Worm (Caenorhabditis elegans): Measurements from ENCODE around the gene ztf-9.
A peak's percentile ranks its signal among the peaks of the same experiment; 100 is the strongest.

ztf-9 gene

DNA sequence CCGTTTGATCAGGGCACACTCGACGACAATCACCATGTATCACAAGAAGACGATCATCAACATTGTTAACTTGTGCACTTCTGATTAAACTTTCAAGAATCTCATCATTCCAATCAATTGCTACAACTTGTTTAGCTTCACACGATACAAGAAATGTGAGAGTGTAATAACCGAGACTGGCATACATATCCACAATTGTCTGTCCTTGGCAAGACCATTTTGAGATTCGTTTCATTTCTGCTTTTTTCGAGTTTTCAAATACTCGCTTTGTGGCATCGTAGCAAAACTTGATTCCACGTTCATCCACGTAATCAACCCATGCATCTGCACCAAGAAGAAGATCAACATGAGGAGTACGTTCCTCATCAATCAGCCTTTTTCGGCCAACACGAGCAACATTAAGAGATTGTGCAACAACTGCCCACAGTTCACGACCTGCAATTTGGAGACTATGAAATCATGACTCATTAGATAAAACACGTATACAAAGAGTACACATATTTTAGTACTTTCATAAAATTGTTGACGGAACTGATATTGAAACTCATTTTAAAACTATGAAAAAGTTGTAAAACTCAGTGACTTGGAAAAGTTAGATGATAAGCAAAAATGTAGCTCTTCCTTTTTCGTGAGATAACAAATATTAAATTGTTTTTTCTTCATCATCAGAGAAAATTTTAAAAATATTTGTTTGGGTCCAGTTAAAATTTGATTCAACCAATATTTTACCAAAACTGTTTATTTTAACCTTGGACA is 20.6 kb upstream of the ztf-9 start:
- TF ChIP-seq elt-2 (tag; optimal IDR thresholded peaks at IDR 0.05) (peak; percentile 51), nhr-28 (tag; optimal IDR thresholded peaks at IDR 0.05) (no peak)

DNA sequence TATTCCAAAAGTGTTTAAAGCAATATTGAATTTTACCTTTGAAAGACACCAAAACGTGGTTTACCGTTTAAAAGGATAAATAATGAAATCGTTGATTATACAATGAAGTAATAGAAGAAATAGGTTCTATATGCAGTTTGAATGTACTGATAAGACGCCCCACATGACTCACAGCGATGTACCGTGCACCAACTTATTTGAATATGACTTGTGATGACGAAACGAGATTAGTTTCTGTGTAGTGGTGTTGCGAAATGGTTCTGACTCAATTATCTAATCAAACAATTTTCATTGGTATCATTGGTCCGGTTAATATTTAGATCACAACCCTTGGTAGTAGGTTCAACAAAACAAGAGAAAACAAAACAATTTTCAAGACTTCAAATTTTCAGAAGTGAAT is 19.2 kb upstream of the ztf-9 start:
- TF ChIP-seq hpl-2 (GFP tag; optimal IDR thresholded peaks at IDR 0.05) (no peak), snpc-4 (tag; optimal IDR thresholded peaks at IDR 0.05) (no peak), unc-30 (tag; optimal IDR thresholded peaks at IDR 0.05) (no peak), elt-2 (tag; optimal IDR thresholded peaks at IDR 0.05) (peak; percentile 71), C34B4.2 (tag; optimal IDR thresholded peaks at IDR 0.05) (no peak)

DNA sequence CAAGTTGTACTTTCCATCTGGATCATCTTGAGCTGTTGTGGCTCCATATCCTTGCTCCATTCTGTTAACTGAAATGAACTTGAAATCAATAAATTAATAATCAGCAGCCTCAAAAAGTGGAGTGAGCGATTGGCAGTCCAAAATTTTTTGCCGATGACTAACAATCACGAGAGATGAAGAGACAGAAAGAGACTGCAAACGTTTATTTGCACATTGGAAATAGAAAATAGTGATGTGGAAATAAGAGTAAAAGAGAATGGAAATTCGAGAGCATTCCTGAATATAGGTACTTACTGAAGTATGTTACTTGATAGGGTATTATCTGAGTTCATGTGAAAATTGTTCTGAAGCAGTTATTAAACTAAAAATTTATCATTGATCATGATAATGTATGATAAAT is 17.8 kb upstream of the ztf-9 start, which contains the start of gene tag-120:
tag-120 (minus strand) TSS at position 68 of the 400 bp plus-strand sequence.
- TF ChIP-seq snu-23 (GFP tag; optimal IDR thresholded peaks at IDR 0.05) = no peak
- TF ChIP-seq elt-2 (tag; optimal IDR thresholded peaks at IDR 0.05) = peak; percentile 6
- TF ChIP-seq fos-1 (tag; optimal IDR thresholded peaks at IDR 0.05) = no peak
- TF ChIP-seq mef-2 (tag; optimal IDR thresholded peaks at IDR 0.05) = no peak

DNA sequence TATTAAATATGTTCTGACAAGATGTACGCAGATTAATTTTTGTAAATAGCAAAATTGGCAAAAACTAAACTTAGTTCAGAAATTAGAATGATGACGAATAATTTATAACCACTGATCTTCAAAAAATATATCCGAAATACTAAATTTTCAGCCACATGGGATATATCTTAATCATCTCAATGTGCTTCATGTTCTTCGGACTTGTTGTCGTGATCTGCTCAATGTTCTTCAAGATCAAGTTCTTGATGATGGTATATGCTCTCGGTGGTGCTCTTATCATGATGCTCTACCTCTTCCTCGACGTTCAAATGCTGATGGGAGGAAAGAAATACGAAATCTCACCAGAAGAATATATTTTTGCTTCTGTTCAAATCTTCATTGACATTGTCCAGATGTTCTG is 14.6 kb upstream of the ztf-9 start:
- TF ChIP-seq hpl-2 (GFP tag; optimal IDR thresholded peaks at IDR 0.05) (no peak), ceh-82 (tag; optimal IDR thresholded peaks at IDR 0.05) (no peak), C16A3.4 (tag; optimal IDR thresholded peaks at IDR 0.05) (no peak)

DNA sequence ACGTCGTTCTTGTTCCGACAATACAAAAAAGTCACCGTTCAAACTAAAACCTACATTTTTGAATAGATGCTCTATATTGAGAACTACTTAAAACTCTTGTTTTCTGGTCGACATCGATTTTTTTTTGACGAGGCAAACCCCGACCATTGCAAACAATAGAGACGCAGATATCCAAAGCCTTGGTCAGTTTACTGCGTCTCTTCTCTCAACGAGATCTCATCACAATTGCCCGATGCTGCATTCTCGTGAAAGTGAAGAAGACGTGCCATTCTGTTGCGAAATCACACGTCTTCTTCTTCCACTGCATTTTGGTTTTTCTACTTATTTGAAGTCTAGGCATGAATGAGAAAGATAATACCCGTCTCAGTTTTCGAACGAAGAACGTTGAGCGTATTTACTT is 12.4 kb upstream of the ztf-9 start:
- peak; percentile 41 to 55 for TF ChIP-seq efl-1 (optimal IDR thresholded peaks at IDR 0.05)
- peak; percentile 13 to 85 for TF ChIP-seq efl-1 (GFP tag; optimal IDR thresholded peaks at IDR 0.05 in 1 of 2)
- no peak for TF ChIP-seq lir-3 (tag; optimal IDR thresholded peaks at IDR 0.05; ENCODE audit: poor library complexity)
- TF ChIP-seq nhr-47 (tag; optimal IDR thresholded peaks at IDR 0.05) = peak; percentile 42
- TF ChIP-seq snpc-4 (tag; optimal IDR thresholded peaks at IDR 0.05) = peak; percentile 26
- TF ChIP-seq lin-14 (GFP tag; optimal IDR thresholded peaks at IDR 0.05) = peak; percentile 90
- TF ChIP-seq mep-1 (tag; optimal IDR thresholded peaks at IDR 0.05) = peak; percentile 61
- TF ChIP-seq lsy-2 (tag; optimal IDR thresholded peaks at IDR 0.05) = peak; percentile 27 to 67
- TF ChIP-seq snu-23 (GFP tag; optimal IDR thresholded peaks at IDR 0.05) = peak; percentile 61
- no peak for TF ChIP-seq aha-1 (tag; optimal IDR thresholded peaks at IDR 0.05)
- peak in 2 of 3 experiments; percentile 14 to 35 for TF ChIP-seq dpl-1 (GFP tag; optimal IDR thresholded peaks at IDR 0.05)
- TF ChIP-seq nhr-85 (tag) = peak; percentile 36
- no peak for TF ChIP-seq zip-4 (GFP tag; optimal IDR thresholded peaks at IDR 0.05)
- no peak for TF ChIP-seq pqm-1 (tag; optimal IDR thresholded peaks at IDR 0.05)
- peak; percentile 26; the same call in 1 of the 2 replicates for TF ChIP-seq isw-1 (GFP tag; IDR thresholded peaks at IDR 0.05)
- TF ChIP-seq elt-3 (tag; optimal IDR thresholded peaks at IDR 0.05) = peak in 1 of 6 experiments; percentile 63
- TF ChIP-seq nhr-71 (tag; optimal IDR thresholded peaks at IDR 0.05) = peak; percentile 55
- TF ChIP-seq fkh-8 (tag; optimal IDR thresholded peaks at IDR 0.05) = peak; percentile 64
- TF ChIP-seq ceh-82 (tag; optimal IDR thresholded peaks at IDR 0.05) = peak; percentile 31 to 73 (median 69)
- TF ChIP-seq lin-35 (GFP tag; optimal IDR thresholded peaks at IDR 0.05) = peak; percentile 35 to 54
- peak; percentile 20 for TF ChIP-seq xbp-1 (tag; optimal IDR thresholded peaks at IDR 0.05)
- peak; percentile 93 for TF ChIP-seq blmp-1 (tag; optimal IDR thresholded peaks at IDR 0.05)
- no peak for TF ChIP-seq ceh-88 (GFP tag; IDR thresholded peaks at IDR 0.05)
- no peak for TF ChIP-seq egl-13 (tag; optimal IDR thresholded peaks at IDR 0.05)
- TF ChIP-seq skn-1 (tag; optimal IDR thresholded peaks at IDR 0.05) = peak; percentile 61
- peak; percentile 33 for TF ChIP-seq C16A3.4 (tag; optimal IDR thresholded peaks at IDR 0.05)
- no peak for TF ChIP-seq nhr-19 (GFP tag; conservative IDR thresholded peaks at IDR 0.05)
- TF ChIP-seq mdl-1 (tag; optimal IDR thresholded peaks at IDR 0.05) = peak in 1 of 2 experiments; percentile 17
- TF ChIP-seq elt-2 (tag; optimal IDR thresholded peaks at IDR 0.05) = no peak

Data from whole organism, L1 larva.